In genomic region chr3R:15580719-15581118, dm6 we compare ENCODE assay signal across 1 fruit fly cellular context.
TF ChIP-seq lines count a peak whose summit lies in the region.

No protein-coding gene starts in this region.

TF ChIP-seq in whole organism, embryonic, 481 proteins besides CTCF, POLR2A, EP300 and RAD21 (continued from another document and continues in another):
- TF ChIP-seq otp (GFP tag; IDR thresholded peaks at IDR 0.05; lab: Robert Waterston, UW), result no peak
- TF ChIP-seq pb (GFP tag; optimal IDR thresholded peaks at IDR 0.05; lab: Kevin White, UChicago), result no peak
- TF ChIP-seq Ptx1 (GFP tag; IDR thresholded peaks at IDR 0.05; lab: Robert Waterston, UW), result no peak
- TF ChIP-seq ab (GFP tag; optimal IDR thresholded peaks at IDR 0.05; lab: Kevin White, UChicago), result no peak
- no peak for TF ChIP-seq z (GFP tag; IDR thresholded peaks at IDR 0.05; lab: Robert Waterston, UW)
- TF ChIP-seq NK7.1 (GFP tag; optimal IDR thresholded peaks at IDR 0.05; lab: Kevin White, UChicago), result no peak
- no peak for TF ChIP-seq CG14667 (GFP tag; IDR thresholded peaks at IDR 0.05; lab: Robert Waterston, UW)
- peak; percentile 55 for TF ChIP-seq oc (tag; optimal IDR thresholded peaks at IDR 0.05; lab: Kevin White, UChicago)
- TF ChIP-seq CG30020 (tag; optimal IDR thresholded peaks at IDR 0.05; lab: Kevin White, UChicago), result no peak
- TF ChIP-seq org-1 (GFP tag; optimal IDR thresholded peaks at IDR 0.05; lab: Kevin White, UChicago), result no peak
- no peak for TF ChIP-seq Side (GFP tag; optimal IDR thresholded peaks at IDR 0.05; lab: Kevin White, UChicago)
- no peak for TF ChIP-seq Myb (GFP tag; optimal IDR thresholded peaks at IDR 0.05; lab: Kevin White, UChicago)
- TF ChIP-seq mam (GFP tag; optimal IDR thresholded peaks at IDR 0.05; lab: Kevin White, UChicago), result no peak
- no peak for TF ChIP-seq br (optimal IDR thresholded peaks at IDR 0.05; lab: Kevin White, UChicago)
- TF ChIP-seq Opbp (GFP tag; IDR thresholded peaks at IDR 0.05; lab: Robert Waterston, UW; ENCODE audit: partially characterized antibody), result no peak
- TF ChIP-seq CG11723 (GFP tag; optimal IDR thresholded peaks at IDR 0.05; lab: Kevin White, UChicago), result no peak
- TF ChIP-seq sima (GFP tag; optimal IDR thresholded peaks at IDR 0.05; lab: Kevin White, UChicago), result no peak
- TF ChIP-seq ATbp (GFP tag; optimal IDR thresholded peaks at IDR 0.05; lab: Kevin White, UChicago), result no peak
- peak; percentile 20 for TF ChIP-seq CG4820 (GFP tag; optimal IDR thresholded peaks at IDR 0.05; lab: Kevin White, UChicago)
- no peak for TF ChIP-seq CG14965 (GFP tag; optimal IDR thresholded peaks at IDR 0.05; lab: Kevin White, UChicago; ENCODE audit: borderline replicate concordance)
- no peak for TF ChIP-seq btn (GFP tag; optimal IDR thresholded peaks at IDR 0.05; lab: Kevin White, UChicago)
- no peak for TF ChIP-seq Poxn (GFP tag; IDR thresholded peaks at IDR 0.05; lab: Robert Waterston, UW)
- TF ChIP-seq ind (GFP tag; optimal IDR thresholded peaks at IDR 0.05; lab: Kevin White, UChicago), result no peak
- no peak for TF ChIP-seq CG10431 (GFP tag; optimal IDR thresholded peaks at IDR 0.05; lab: Kevin White, UChicago)
- no peak for TF ChIP-seq jigr1 (GFP tag; IDR thresholded peaks at IDR 0.05; lab: Robert Waterston, UW)
- TF ChIP-seq CG1529 (GFP tag; optimal IDR thresholded peaks at IDR 0.05; lab: Kevin White, UChicago), result no peak
- no peak for TF ChIP-seq pum (GFP tag; optimal IDR thresholded peaks at IDR 0.05; lab: Kevin White, UChicago)
- peak; percentile 10 for TF ChIP-seq Blimp-1 (GFP tag; optimal IDR thresholded peaks at IDR 0.05; lab: Kevin White, UChicago)
- no peak for TF ChIP-seq dati (GFP tag; IDR thresholded peaks at IDR 0.05; lab: Robert Waterston, UW)
- no peak for TF ChIP-seq NfI (GFP tag; optimal IDR thresholded peaks at IDR 0.05; lab: Kevin White, UChicago)
- no peak for TF ChIP-seq CG8359 (GFP tag; optimal IDR thresholded peaks at IDR 0.05; lab: Kevin White, UChicago; ENCODE audit: borderline replicate concordance)
- TF ChIP-seq HHEX (GFP tag; optimal IDR thresholded peaks at IDR 0.05; lab: Kevin White, UChicago), result no peak
- no peak for TF ChIP-seq emc (GFP tag; optimal IDR thresholded peaks at IDR 0.05; lab: Kevin White, UChicago)
- no peak for TF ChIP-seq CG11456 (GFP tag; IDR thresholded peaks at IDR 0.05; lab: Robert Waterston, UW)
- TF ChIP-seq CG34422 (GFP tag; IDR thresholded peaks at IDR 0.05; lab: Robert Waterston, UW), result no peak
- no peak for TF ChIP-seq CG11247 (GFP tag; IDR thresholded peaks at IDR 0.05; lab: Robert Waterston, UW)
- TF ChIP-seq Dbx (GFP tag; IDR thresholded peaks at IDR 0.05; lab: Robert Waterston, UW), result no peak
- no peak for TF ChIP-seq CG4707 (GFP tag; optimal IDR thresholded peaks at IDR 0.05; lab: Kevin White, UChicago)
- TF ChIP-seq dpn (GFP tag; optimal IDR thresholded peaks at IDR 0.05; lab: Kevin White, UChicago), result no peak
- TF ChIP-seq CG4617 (GFP tag; optimal IDR thresholded peaks at IDR 0.05; lab: Kevin White, UChicago; ENCODE audit: borderline replicate concordance), result no peak
- TF ChIP-seq lola (GFP tag; optimal IDR thresholded peaks at IDR 0.05; lab: Kevin White, UChicago), result peak in 1 of 3 experiments; percentile 69
- TF ChIP-seq MBD-R2 (GFP tag; IDR thresholded peaks at IDR 0.05; lab: Robert Waterston, UW), result no peak
- no peak for TF ChIP-seq ftz-f1 (GFP tag; optimal IDR thresholded peaks at IDR 0.05; lab: Kevin White, UChicago)
- TF ChIP-seq CG14860 (GFP tag; IDR thresholded peaks at IDR 0.05; lab: Robert Waterston, UW; ENCODE audit: partially characterized antibody), result no peak
- TF ChIP-seq Abd-B (GFP tag; optimal IDR thresholded peaks at IDR 0.05; lab: Kevin White, UChicago), result peak; percentile 2
- TF ChIP-seq h (optimal IDR thresholded peaks at IDR 0.05; lab: Kevin White, UChicago), result no peak
- peak; percentile 18 for TF ChIP-seq CG4424 (GFP tag; optimal IDR thresholded peaks at IDR 0.05; lab: Kevin White, UChicago)
- no peak for TF ChIP-seq ro (GFP tag; IDR thresholded peaks at IDR 0.05; lab: Robert Waterston, UW)
- no peak for TF ChIP-seq NC2β (GFP tag; optimal IDR thresholded peaks at IDR 0.05; lab: Kevin White, UChicago)
- no peak for TF ChIP-seq CG10321 (GFP tag; IDR thresholded peaks at IDR 0.05; lab: Robert Waterston, UW)
- TF ChIP-seq E2f1 (GFP tag; IDR thresholded peaks at IDR 0.05; lab: Robert Waterston, UW), result no peak
- no peak for TF ChIP-seq CG8924 (tag; optimal IDR thresholded peaks at IDR 0.05; lab: Kevin White, UChicago)
- TF ChIP-seq tio (GFP tag; optimal IDR thresholded peaks at IDR 0.05; lab: Kevin White, UChicago), result no peak
- TF ChIP-seq sens (GFP tag; lab: Kevin White, UChicago), result peak; percentile 90
- no peak for TF ChIP-seq eyg (GFP tag; optimal IDR thresholded peaks at IDR 0.05; lab: Kevin White, UChicago)
- TF ChIP-seq fu2 (GFP tag; optimal IDR thresholded peaks at IDR 0.05; lab: Kevin White, UChicago), result no peak
- TF ChIP-seq fd3F (GFP tag; optimal IDR thresholded peaks at IDR 0.05; lab: Kevin White, UChicago), result no peak
- TF ChIP-seq CG8281 (tag; optimal IDR thresholded peaks at IDR 0.05; lab: Kevin White, UChicago), result no peak
- TF ChIP-seq Neu2 (GFP tag; optimal IDR thresholded peaks at IDR 0.05; lab: Kevin White, UChicago; ENCODE audit: borderline replicate concordance), result no peak
- no peak for TF ChIP-seq az2 (GFP tag; optimal IDR thresholded peaks at IDR 0.05; lab: Kevin White, UChicago)
- no peak for TF ChIP-seq ap (GFP tag; IDR thresholded peaks at IDR 0.05; lab: Robert Waterston, UW)
- TF ChIP-seq ewg (GFP tag; optimal IDR thresholded peaks at IDR 0.05; lab: Kevin White, UChicago), result no peak
- TF ChIP-seq GATAe (GFP tag; conservative IDR thresholded peaks at IDR 0.05; lab: Robert Waterston, UW), result no peak
- no peak for TF ChIP-seq peb (GFP tag; IDR thresholded peaks at IDR 0.05; lab: Robert Waterston, UW)
- no peak for TF ChIP-seq Mes4 (GFP tag; optimal IDR thresholded peaks at IDR 0.05; lab: Kevin White, UChicago)
- TF ChIP-seq H15 (GFP tag; IDR thresholded peaks at IDR 0.05; lab: Robert Waterston, UW), result no peak
- TF ChIP-seq Rx (GFP tag; IDR thresholded peaks at IDR 0.05; lab: Robert Waterston, UW), result no peak
- peak; percentile 64 for TF ChIP-seq CG18262 (tag; optimal IDR thresholded peaks at IDR 0.05; lab: Kevin White, UChicago)
- no peak for TF ChIP-seq B-H1 (GFP tag; IDR thresholded peaks at IDR 0.05; lab: Robert Waterston, UW)
- TF ChIP-seq chn (GFP tag; optimal IDR thresholded peaks at IDR 0.05; lab: Kevin White, UChicago), result no peak
- TF ChIP-seq CG10959 (GFP tag; IDR thresholded peaks at IDR 0.05; lab: Robert Waterston, UW), result no peak
- no peak for TF ChIP-seq H2.0 (GFP tag; IDR thresholded peaks at IDR 0.05; lab: Robert Waterston, UW)
- TF ChIP-seq caup (GFP tag; optimal IDR thresholded peaks at IDR 0.05; lab: Kevin White, UChicago; ENCODE audit: severe bottlenecking), result no peak
- TF ChIP-seq fd96Cb (tag; optimal IDR thresholded peaks at IDR 0.05; lab: Kevin White, UChicago), result peak; percentile 20
- no peak for TF ChIP-seq Hsf (GFP tag; optimal IDR thresholded peaks at IDR 0.05; lab: Kevin White, UChicago)
- no peak for TF ChIP-seq kah (GFP tag; optimal IDR thresholded peaks at IDR 0.05; lab: Kevin White, UChicago)
- no peak for TF ChIP-seq p53 (GFP tag; optimal IDR thresholded peaks at IDR 0.05; lab: Kevin White, UChicago)
- no peak for TF ChIP-seq esg (GFP tag; conservative IDR thresholded peaks at IDR 0.05; lab: Robert Waterston, UW)
- TF ChIP-seq ham (GFP tag; IDR thresholded peaks at IDR 0.05; lab: Robert Waterston, UW), result no peak
- no peak for TF ChIP-seq gsb (GFP tag; IDR thresholded peaks at IDR 0.05; lab: Robert Waterston, UW)
- no peak for TF ChIP-seq CG13624 (GFP tag; optimal IDR thresholded peaks at IDR 0.05; lab: Kevin White, UChicago)
- no peak for TF ChIP-seq Xbp1 (GFP tag; optimal IDR thresholded peaks at IDR 0.05; lab: Kevin White, UChicago)
- TF ChIP-seq tna (GFP tag; IDR thresholded peaks at IDR 0.05; lab: Robert Waterston, UW; ENCODE audit: partially characterized antibody), result no peak
- TF ChIP-seq chif (GFP tag; optimal IDR thresholded peaks at IDR 0.05; lab: Kevin White, UChicago), result peak in 1 of 2 experiments; percentile 50
- 0 out of 3 replicates have a peak, but pooled peaks have one; percentile 6 for TF ChIP-seq zfh1 (GFP tag; IDR thresholded peaks at IDR 0.05; lab: Robert Waterston, UW)
- no peak for TF ChIP-seq CG9817 (tag; optimal IDR thresholded peaks at IDR 0.05; lab: Kevin White, UChicago)
- peak; percentile 21 for TF ChIP-seq CG8388 (GFP tag; optimal IDR thresholded peaks at IDR 0.05; lab: Kevin White, UChicago)
- no peak for TF ChIP-seq trh (GFP tag; optimal IDR thresholded peaks at IDR 0.05; lab: Kevin White, UChicago)
- no peak for TF ChIP-seq Hr51 (GFP tag; optimal IDR thresholded peaks at IDR 0.05; lab: Kevin White, UChicago)
- TF ChIP-seq pros (GFP tag; optimal IDR thresholded peaks at IDR 0.05; lab: Kevin White, UChicago), result peak; percentile 28
- no peak for TF ChIP-seq cad (GFP tag; optimal IDR thresholded peaks at IDR 0.05; lab: Kevin White, UChicago)
- TF ChIP-seq wor (GFP tag; IDR thresholded peaks at IDR 0.05; lab: Robert Waterston, UW), result no peak
- 0 out of 3 replicates have a peak, but pooled peaks have one; percentile 32 for TF ChIP-seq CG11695 (GFP tag; IDR thresholded peaks at IDR 0.05; lab: Robert Waterston, UW)
- TF ChIP-seq Dref (GFP tag; IDR thresholded peaks at IDR 0.05; lab: Robert Waterston, UW), result no peak
- TF ChIP-seq CG4328 (GFP tag; optimal IDR thresholded peaks at IDR 0.05; lab: Kevin White, UChicago), result no peak
- TF ChIP-seq jing (GFP tag; optimal IDR thresholded peaks at IDR 0.05; lab: Kevin White, UChicago), result no peak
- TF ChIP-seq phol (tag; optimal IDR thresholded peaks at IDR 0.05; lab: Kevin White, UChicago), result peak; percentile 44
- no peak for TF ChIP-seq CG10543 (GFP tag; optimal IDR thresholded peaks at IDR 0.05; lab: Kevin White, UChicago)
- no peak for TF ChIP-seq CG11093 (GFP tag; IDR thresholded peaks at IDR 0.05; lab: Robert Waterston, UW)
- peak; percentile 36 for TF ChIP-seq CG33557 (GFP tag; optimal IDR thresholded peaks at IDR 0.05; lab: Kevin White, UChicago)
- TF ChIP-seq Ets65A (GFP tag; lab: Kevin White, UChicago), result peak; percentile 80
- no peak for TF ChIP-seq ems (GFP tag; optimal IDR thresholded peaks at IDR 0.05; lab: Kevin White, UChicago)
- peak; percentile 0 for TF ChIP-seq CG13424 (tag; optimal IDR thresholded peaks at IDR 0.05; lab: Kevin White, UChicago)
- TF ChIP-seq CG10267 (tag; optimal IDR thresholded peaks at IDR 0.05; lab: Kevin White, UChicago), result peak; percentile 43
- no peak for TF ChIP-seq BtbVII (GFP tag; optimal IDR thresholded peaks at IDR 0.05; lab: Kevin White, UChicago)
- TF ChIP-seq Sry-δ (GFP tag; optimal IDR thresholded peaks at IDR 0.05; lab: Kevin White, UChicago), result no peak
- no peak for TF ChIP-seq CG12659 (GFP tag; optimal IDR thresholded peaks at IDR 0.05; lab: Kevin White, UChicago)
- TF ChIP-seq CG17359 (tag; optimal IDR thresholded peaks at IDR 0.05; lab: Kevin White, UChicago), result no peak
- TF ChIP-seq CG14014 (GFP tag; IDR thresholded peaks at IDR 0.05; lab: Robert Waterston, UW), result no peak
- peak; percentile 8 for TF ChIP-seq tin (GFP tag; optimal IDR thresholded peaks at IDR 0.05; lab: Kevin White, UChicago)
- TF ChIP-seq CG12071 (GFP tag; optimal IDR thresholded peaks at IDR 0.05; lab: Kevin White, UChicago), result no peak
- TF ChIP-seq en (GFP tag; optimal IDR thresholded peaks at IDR 0.05; lab: Kevin White, UChicago), result no peak
- TF ChIP-seq Fer2 (tag; optimal IDR thresholded peaks at IDR 0.05; lab: Kevin White, UChicago), result no peak
- peak; percentile 75 for TF ChIP-seq dmrt11E (tag; optimal IDR thresholded peaks at IDR 0.05; lab: Kevin White, UChicago)
- TF ChIP-seq insv (GFP tag; optimal IDR thresholded peaks at IDR 0.05; lab: Kevin White, UChicago), result no peak
- TF ChIP-seq CG6854 (GFP tag; optimal IDR thresholded peaks at IDR 0.05; lab: Kevin White, UChicago), result no peak
- TF ChIP-seq jumu (GFP tag; optimal IDR thresholded peaks at IDR 0.05; lab: Kevin White, UChicago), result no peak
- no peak for TF ChIP-seq CG7745 (tag; optimal IDR thresholded peaks at IDR 0.05; lab: Kevin White, UChicago)
- TF ChIP-seq CG17829 (tag; optimal IDR thresholded peaks at IDR 0.05; lab: Kevin White, UChicago), result peak; percentile 28
- TF ChIP-seq CG42726 (GFP tag; IDR thresholded peaks at IDR 0.05; lab: Robert Waterston, UW; ENCODE audit: partially characterized antibody), result no peak
- TF ChIP-seq CG7556 (GFP tag; optimal IDR thresholded peaks at IDR 0.05; lab: Kevin White, UChicago), result no peak
- no peak for TF ChIP-seq C15 (GFP tag; IDR thresholded peaks at IDR 0.05; lab: Robert Waterston, UW)
- TF ChIP-seq CG15601 (tag; optimal IDR thresholded peaks at IDR 0.05; lab: Kevin White, UChicago), result no peak
- no peak for TF ChIP-seq gt (GFP tag; IDR thresholded peaks at IDR 0.05; lab: Robert Waterston, UW)
- TF ChIP-seq so (GFP tag; IDR thresholded peaks at IDR 0.05; lab: Robert Waterston, UW), result no peak
- TF ChIP-seq CG8290 (GFP tag; optimal IDR thresholded peaks at IDR 0.05; lab: Kevin White, UChicago), result no peak
- TF ChIP-seq CG8290 (tag; optimal IDR thresholded peaks at IDR 0.05; lab: Kevin White, UChicago), result no peak
- no peak for TF ChIP-seq Sry-β (GFP tag; optimal IDR thresholded peaks at IDR 0.05; lab: Kevin White, UChicago)
- TF ChIP-seq CG4282 (GFP tag; optimal IDR thresholded peaks at IDR 0.05; lab: Kevin White, UChicago), result no peak
- TF ChIP-seq Max (GFP tag; optimal IDR thresholded peaks at IDR 0.05; lab: Kevin White, UChicago), result no peak
- no peak for TF ChIP-seq CG30431 (GFP tag; optimal IDR thresholded peaks at IDR 0.05; lab: Kevin White, UChicago)
- TF ChIP-seq Stat92E (GFP tag; optimal IDR thresholded peaks at IDR 0.05; lab: Kevin White, UChicago), result no peak
- TF ChIP-seq Fer3 (tag; optimal IDR thresholded peaks at IDR 0.05; lab: Kevin White, UChicago), result no peak
- no peak for TF ChIP-seq CG15479 (GFP tag; optimal IDR thresholded peaks at IDR 0.05; lab: Kevin White, UChicago)
- TF ChIP-seq Hand (GFP tag; optimal IDR thresholded peaks at IDR 0.05; lab: Kevin White, UChicago), result no peak
- peak; percentile 26 for TF ChIP-seq CG7839 (tag; optimal IDR thresholded peaks at IDR 0.05; lab: Kevin White, UChicago)
- TF ChIP-seq exex (tag; optimal IDR thresholded peaks at IDR 0.05; lab: Kevin White, UChicago), result no peak
- TF ChIP-seq gcm2 (GFP tag; optimal IDR thresholded peaks at IDR 0.05; lab: Kevin White, UChicago), result no peak
- TF ChIP-seq row (GFP tag; IDR thresholded peaks at IDR 0.05; lab: Robert Waterston, UW), result peak; percentile 44; the same call in 2 of the 3 replicates
- peak; percentile 26 for TF ChIP-seq CG11504 (tag; optimal IDR thresholded peaks at IDR 0.05; lab: Kevin White, UChicago)
